Fruit fly (Drosophila melanogaster) whole organism, embryonic: Measurements from ENCODE around the gene GCS2alpha.
A peak's percentile ranks its signal among the peaks of the same experiment; 100 is the strongest.

Source experiments
- Adf1 ChIP-seq: fragments of 200-800 bp; sonication (Bioruptor generic); IDR thresholded peaks from 2 replicates; pipeline ENCODE4 v1.3.6; 2022; ENCODE audit warnings: missing biosample characterization, missing genetic modification characterization
- Aef1 ChIP-seq: fragments of 200-800 bp; sonication (Bioruptor generic); IDR thresholded peaks from 3 replicates; pipeline ENCODE4 v1.3.6; 2022; ENCODE audit warnings: missing biosample characterization, missing genetic modification characterization
- CG1024 ChIP-seq: fragments of 200-800 bp; sonication (Bioruptor generic); IDR thresholded peaks from 2 replicates; pipeline ENCODE4 v1.3.6; 2022; ENCODE audit warnings: missing biosample characterization, missing genetic modification characterization
- CG10431 ChIP-seq: fragments of 200-800 bp; sonication (Bioruptor generic); optimal IDR thresholded peaks from 3 replicates; lab custom pipeline; 2018; ENCODE audit warnings: missing biosample characterization, mild to moderate bottlenecking, missing genetic modification characterization
- CG10543 ChIP-seq: fragments of 200-800 bp; sonication (Bioruptor generic); optimal IDR thresholded peaks from 3 replicates; lab custom pipeline; 2017; ENCODE audit warnings: missing biosample characterization, mild to moderate bottlenecking, missing genetic modification characterization, moderate library complexity
- CG11723 ChIP-seq: fragments of 200-800 bp; sonication (Bioruptor generic); optimal IDR thresholded peaks from 2 replicates; lab custom pipeline; 2017; ENCODE audit warnings: missing biosample characterization, mild to moderate bottlenecking, missing genetic modification characterization
- CG12071 ChIP-seq: fragments of 200-800 bp; sonication (Bioruptor generic); optimal IDR thresholded peaks from 3 replicates; lab custom pipeline; 2018; ENCODE audit warnings: missing biosample characterization, mild to moderate bottlenecking, missing genetic modification characterization
- CG12104 ChIP-seq: fragments of 200-800 bp; sonication (Bioruptor generic); optimal IDR thresholded peaks from 3 replicates; lab custom pipeline; 2016; ENCODE audit warnings: missing biosample characterization, missing genetic modification characterization
- CG14710 ChIP-seq: fragments of 200-800 bp; sonication (Bioruptor generic); optimal IDR thresholded peaks from 3 replicates; lab custom pipeline; 2019; ENCODE audit warnings: missing biosample characterization, mild to moderate bottlenecking, missing genetic modification characterization, moderate library complexity
- CG30020 ChIP-seq: fragments of 200-800 bp; optimal IDR thresholded peaks from 2 replicates; lab custom pipeline; 2019; ENCODE audit warnings: missing biosample characterization, mild to moderate bottlenecking, missing genetic modification characterization, moderate library complexity
- CG33213 ChIP-seq: fragments of 200-800 bp; sonication (Bioruptor generic); optimal IDR thresholded peaks from 3 replicates; lab custom pipeline; 2016; ENCODE audit warnings: missing biosample characterization, missing genetic modification characterization
- CG3995 ChIP-seq: fragments of 200-800 bp; sonication (Bioruptor generic); optimal IDR thresholded peaks from 3 replicates; lab custom pipeline; 2016; ENCODE audit warnings: missing biosample characterization, missing genetic modification characterization
- CG4282 ChIP-seq: fragments of 200-800 bp; sonication (Bioruptor generic); optimal IDR thresholded peaks from 2 replicates; lab custom pipeline; 2016; ENCODE audit warnings: missing biosample characterization, missing genetic modification characterization
- CG7357 ChIP-seq: fragments of 200-800 bp; sonication (Bioruptor generic); IDR thresholded peaks from 3 replicates; pipeline ENCODE4 v1.3.6; 2022; ENCODE audit warnings: missing biosample characterization, missing genetic modification characterization
- CG8944 ChIP-seq: fragments of 200-800 bp; sonication (Bioruptor generic); optimal IDR thresholded peaks from 3 replicates; lab custom pipeline; 2016; ENCODE audit warnings: missing biosample characterization, missing genetic modification characterization
- CG9876 ChIP-seq: fragments of 200-800 bp; sonication (Bioruptor generic); optimal IDR thresholded peaks from 2 replicates; lab custom pipeline; 2016; ENCODE audit warnings: missing biosample characterization, missing genetic modification characterization
- CTCF ChIP-seq: fragments of 200-800 bp; sonication (Bioruptor generic); optimal IDR thresholded peaks from 2 replicates; lab custom pipeline; 2017; ENCODE audit warnings: missing biosample characterization, mild to moderate bottlenecking, missing genetic modification characterization, moderate library complexity
- CoRest ChIP-seq: fragments of 200-800 bp; sonication (Bioruptor generic); optimal IDR thresholded peaks from 3 replicates; lab custom pipeline; 2018; ENCODE audit warnings: missing biosample characterization, mild to moderate bottlenecking, missing genetic modification characterization, moderate library complexity
- Dfd ChIP-seq, 2 experiments: fragments of >200 bp; optimal IDR thresholded peaks; 2 replicates each; lab custom pipeline; 2017; ENCODE audit warnings: missing biosample characterization in 2 of 2, missing genetic modification characterization in 2 of 2
- Mad ChIP-seq: fragments of 200-800 bp; sonication (Bioruptor generic); optimal IDR thresholded peaks from 2 replicates; lab custom pipeline; 2016; ENCODE audit warnings: missing biosample characterization, missing genetic modification characterization
- Med ChIP-seq: fragments of 200-800 bp; sonication (Bioruptor generic); peaks from one replicate; lab custom pipeline; 2016; ENCODE audit warnings: missing biosample characterization, missing genetic modification characterization, mild to moderate bottlenecking, inconsistent platforms, moderate library complexity
- NFAT ChIP-seq: fragments of 200-800 bp; sonication (Bioruptor generic); IDR thresholded peaks from 2 replicates; pipeline ENCODE4 v1.3.6; 2022; ENCODE audit warnings: missing biosample characterization, missing genetic modification characterization
- Oaz ChIP-seq: fragments of 200-800 bp; sonication (Bioruptor generic); IDR thresholded peaks from 2 replicates; pipeline ENCODE4 v1.3.6; 2022; ENCODE audit warnings: missing biosample characterization, missing genetic modification characterization
- Oli ChIP-seq: fragments of 200-800 bp; sonication (Bioruptor generic); optimal IDR thresholded peaks from 2 replicates; lab custom pipeline; 2018; ENCODE audit warnings: missing biosample characterization, mild to moderate bottlenecking, missing genetic modification characterization, moderate library complexity
- Rfx ChIP-seq: fragments of 200-800 bp; sonication (Bioruptor generic); IDR thresholded peaks from 2 replicates; pipeline ENCODE4 v1.3.6; 2022; ENCODE audit warnings: missing biosample characterization, missing genetic modification characterization
- Sox100B ChIP-seq: fragments of 200-800 bp; sonication (Bioruptor generic); optimal IDR thresholded peaks from 3 replicates; lab custom pipeline; 2018; ENCODE audit warnings: missing biosample characterization, mild to moderate bottlenecking, missing genetic modification characterization
- Ssrp ChIP-seq: fragments of 200-800 bp; sonication (Bioruptor generic); optimal IDR thresholded peaks from 2 replicates; lab custom pipeline; 2018; ENCODE audit warnings: missing biosample characterization, mild to moderate bottlenecking, missing genetic modification characterization, moderate library complexity
- Xrp1 ChIP-seq: fragments of 200-800 bp; sonication (Bioruptor generic); IDR thresholded peaks from 2 replicates; pipeline ENCODE4 v1.3.6; 2022; ENCODE audit warnings: missing biosample characterization, missing genetic modification characterization
- ara ChIP-seq: fragments of 200-800 bp; sonication (Bioruptor generic); IDR thresholded peaks from 2 replicates; pipeline ENCODE4 v1.3.6; 2022; ENCODE audit warnings: missing biosample characterization, missing genetic modification characterization
- ase ChIP-seq: fragments of 200-800 bp; sonication (Bioruptor generic); IDR thresholded peaks from 3 replicates; pipeline ENCODE4 v1.3.6; 2022; ENCODE audit warnings: missing biosample characterization, missing genetic modification characterization
- crc ChIP-seq: fragments of 200-800 bp; sonication (Bioruptor generic); optimal IDR thresholded peaks from 2 replicates; lab custom pipeline; 2016; ENCODE audit warnings: missing biosample characterization, missing genetic modification characterization
- crp ChIP-seq, 2 experiments: fragments of 200-800 bp; sonication (Bioruptor generic); optimal IDR thresholded peaks; 2 replicates in 1 of 2; 3 replicates in 1 of 2; lab custom pipeline; 2017; ENCODE audit warnings: missing biosample characterization in 2 of 2, missing genetic modification characterization in 2 of 2, mild to moderate bottlenecking in 1 of 2, moderate library complexity in 1 of 2
- dm ChIP-seq: fragments of 200-800 bp; sonication (Bioruptor generic); optimal IDR thresholded peaks from 3 replicates; lab custom pipeline; 2016; ENCODE audit warnings: missing biosample characterization, missing genetic modification characterization
- dmrt99B ChIP-seq: fragments of 200-800 bp; sonication (Bioruptor generic); optimal IDR thresholded peaks from 2 replicates; lab custom pipeline; 2018; ENCODE audit warnings: missing biosample characterization, mild to moderate bottlenecking, missing genetic modification characterization, moderate library complexity
- dysf ChIP-seq: fragments of 200-800 bp; sonication (Bioruptor generic); IDR thresholded peaks from 3 replicates; pipeline ENCODE4 v1.3.6; 2022; ENCODE audit warnings: missing biosample characterization, missing genetic modification characterization
- en ChIP-seq: fragments of 200-800 bp; sonication (Bioruptor generic); optimal IDR thresholded peaks from 2 replicates; lab custom pipeline; 2016; ENCODE audit warnings: missing biosample characterization, missing genetic modification characterization
- fd96Cb ChIP-seq: fragments of 200-800 bp; sonication (Bioruptor generic); optimal IDR thresholded peaks from 2 replicates; lab custom pipeline; 2018; ENCODE audit warnings: missing biosample characterization, mild to moderate bottlenecking, missing genetic modification characterization, moderate library complexity
- knrl ChIP-seq: fragments of 200-800 bp; sonication (Bioruptor generic); IDR thresholded peaks from 3 replicates; pipeline ENCODE4 v1.3.6; 2022; ENCODE audit warnings: missing biosample characterization, missing genetic modification characterization; ENCODE audit not compliant: partially characterized antibody
- lmd ChIP-seq: fragments of 200-800 bp; sonication (Bioruptor generic); IDR thresholded peaks from 2 replicates; pipeline ENCODE4 v1.3.6; 2022; ENCODE audit warnings: missing biosample characterization, missing genetic modification characterization
- nerfin-2 ChIP-seq: fragments of 200-800 bp; sonication (Bioruptor generic); IDR thresholded peaks from 2 replicates; pipeline ENCODE4 v1.3.6; 2022; ENCODE audit warnings: missing biosample characterization, missing genetic modification characterization; ENCODE audit not compliant: partially characterized antibody
- odd ChIP-seq: fragments of 200-800 bp; sonication (Bioruptor generic); optimal IDR thresholded peaks from 2 replicates; lab custom pipeline; 2017; ENCODE audit warnings: missing biosample characterization, mild to moderate bottlenecking, missing genetic modification characterization
- pan ChIP-seq, 4 experiments: fragments of >200 bp in 3 of 4; fragments of 200-800 bp in 1 of 4; sonication (Bioruptor generic) in 1 of 4; optimal IDR thresholded peaks in 3 of 4; IDR thresholded peaks in 1 of 4; 2 replicates each; pipeline versions ENCODE4 v1.3.6 to Lab custom; 2017 to 2022; ENCODE audit warnings: missing biosample characterization in 2 of 4, missing genetic modification characterization in 2 of 4, mixed read lengths in 1 of 4
- peb ChIP-seq: fragments of 200-800 bp; sonication (Bioruptor generic); IDR thresholded peaks from 2 replicates; pipeline ENCODE4 v1.3.6; 2022; ENCODE audit warnings: missing biosample characterization, missing genetic modification characterization
- pzg ChIP-seq: fragments of 200-800 bp; sonication (Bioruptor generic); optimal IDR thresholded peaks from 3 replicates; lab custom pipeline; 2018; ENCODE audit warnings: missing biosample characterization, mild to moderate bottlenecking, missing genetic modification characterization, moderate library complexity
- ssp ChIP-seq: fragments of 200-800 bp; sonication (Bioruptor generic); IDR thresholded peaks from 2 replicates; pipeline ENCODE4 v1.3.6; 2022; ENCODE audit warnings: missing biosample characterization, missing genetic modification characterization
- stwl ChIP-seq: fragments of 200-800 bp; sonication (Bioruptor generic); optimal IDR thresholded peaks from 3 replicates; lab custom pipeline; 2018; ENCODE audit warnings: missing biosample characterization, mild to moderate bottlenecking, missing genetic modification characterization, moderate library complexity
- tna ChIP-seq: fragments of 200-800 bp; sonication (Bioruptor generic); IDR thresholded peaks from 2 replicates; pipeline ENCODE4 v1.3.6; 2022; ENCODE audit warnings: missing biosample characterization, missing genetic modification characterization; ENCODE audit not compliant: partially characterized antibody
- toy ChIP-seq: fragments of 200-800 bp; sonication (Bioruptor generic); IDR thresholded peaks from 2 replicates; pipeline ENCODE4 v1.3.6; 2022; ENCODE audit warnings: missing biosample characterization, missing genetic modification characterization
- trem ChIP-seq: fragments of 200-800 bp; optimal IDR thresholded peaks from 3 replicates; lab custom pipeline; 2019; ENCODE audit warnings: missing biosample characterization, mild to moderate bottlenecking, missing genetic modification characterization, moderate library complexity
- vfl ChIP-seq: fragments of 200-800 bp; sonication (Bioruptor generic); optimal IDR thresholded peaks from 2 replicates; lab custom pipeline; 2016; ENCODE audit warnings: missing biosample characterization, missing genetic modification characterization

Gene GCS2alpha

DNA sequence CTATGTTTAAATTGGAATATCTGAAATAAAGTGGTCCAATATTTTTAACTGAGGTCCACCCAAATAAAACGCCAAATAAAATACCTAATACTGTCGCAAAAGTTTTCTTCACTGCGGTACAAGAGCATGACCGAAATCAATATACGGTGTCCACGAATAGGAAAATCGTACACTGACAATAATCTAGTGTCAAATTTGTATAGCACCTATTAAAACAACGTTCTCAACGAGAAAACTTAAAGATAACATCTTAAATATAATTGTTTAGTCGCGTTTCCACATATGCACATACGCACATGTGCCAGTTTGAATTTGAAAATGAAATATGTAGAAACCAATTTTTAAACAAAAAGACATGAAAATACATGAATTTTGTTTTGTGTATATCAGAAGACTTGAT lies 26.4 kb upstream of the GCS2alpha start (continued):
- TF ChIP-seq Oaz (GFP tag; lab: Robert Waterston, UW) (no peak), CTCF (GFP tag; lab: Kevin White, UChicago) (peak; percentile 13), fd96Cb (tag; lab: Kevin White, UChicago) (peak; percentile 79), crp (GFP tag; optimal IDR thresholded peaks at IDR 0.05; lab: Kevin White, UChicago) (no peak), Ssrp (tag; lab: Kevin White, UChicago) (peak; percentile 77), crc (GFP tag; lab: Kevin White, UChicago) (peak; percentile 30), CG12104 (GFP tag; lab: Kevin White, UChicago) (no peak), dmrt99B (tag; lab: Kevin White, UChicago) (peak; percentile 77), tna (GFP tag; lab: Robert Waterston, UW) (no peak), odd (peak; percentile 59), pan (optimal IDR thresholded peaks at IDR 0.05; lab: Kevin White, UChicago) (no peak), pan (GFP tag; optimal IDR thresholded peaks at IDR 0.05 in 1 of 2, IDR thresholded peaks at IDR 0.05 in 1 of 2) (no peak), en (GFP tag; lab: Kevin White, UChicago) (no peak), CG10543 (GFP tag; lab: Kevin White, UChicago) (no peak), CG3995 (GFP tag; lab: Kevin White, UChicago) (no peak), nerfin-2 (GFP tag; lab: Robert Waterston, UW) (no peak), CG7357 (GFP tag; lab: Robert Waterston, UW) (no peak), CG4282 (GFP tag; lab: Kevin White, UChicago) (no peak), trem (peak; percentile 74), dm (GFP tag; lab: Kevin White, UChicago) (peak; percentile 18), stwl (tag; lab: Kevin White, UChicago) (peak; percentile 14), NFAT (no peak), Mad (GFP tag; lab: Kevin White, UChicago) (peak; percentile 31), CG33213 (peak; percentile 62), CG12071 (GFP tag; lab: Kevin White, UChicago) (no peak), Adf1 (GFP tag; lab: Robert Waterston, UW) (no peak), Aef1 (GFP tag; lab: Robert Waterston, UW) (peak; percentile 47; the same call in 2 of the 3 replicates), CG1024 (GFP tag; lab: Robert Waterston, UW) (0 out of 2 replicates have a peak, but pooled peaks have one; percentile 24), CG10431 (GFP tag; lab: Kevin White, UChicago) (no peak)

DNA sequence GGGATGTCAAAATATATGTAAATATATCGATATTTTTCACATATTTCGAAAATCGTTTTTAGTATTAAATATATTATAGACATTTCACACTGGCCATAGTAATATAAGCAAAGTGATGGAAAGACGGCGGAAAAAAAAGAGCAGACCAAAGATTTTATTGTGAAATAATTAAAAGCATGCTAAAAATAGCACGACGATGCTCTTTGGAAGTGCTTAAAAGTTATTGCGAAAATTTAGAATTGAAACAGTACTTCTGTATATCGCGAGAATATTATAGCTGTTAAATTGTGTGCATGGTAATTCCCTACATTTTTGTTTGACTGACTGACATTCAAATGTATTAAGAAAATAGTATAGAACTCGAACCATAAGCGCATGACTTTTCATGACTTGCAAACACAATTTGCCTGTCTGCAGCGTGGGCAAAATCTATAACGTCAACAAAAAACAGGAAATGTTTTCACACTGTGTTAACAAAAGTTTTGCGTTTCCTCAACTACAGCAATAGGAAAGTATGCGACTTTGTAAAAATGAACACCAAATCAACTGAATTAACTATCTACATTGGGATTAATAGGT lies 25.2 kb upstream of the GCS2alpha start:
- peak; percentile 5 for TF ChIP-seq pzg (GFP tag; lab: Kevin White, UChicago)
- TF ChIP-seq Sox100B (GFP tag; lab: Kevin White, UChicago) = no peak
- TF ChIP-seq CoRest = peak; percentile 29
- peak; percentile 97 for TF ChIP-seq CG30020
- TF ChIP-seq ssp = peak; percentile 93
- TF ChIP-seq vfl (GFP tag; lab: Kevin White, UChicago) = no peak
- no peak for TF ChIP-seq toy (GFP tag; lab: Robert Waterston, UW)
- peak; percentile 32 for TF ChIP-seq CG14710 (tag; lab: Kevin White, UChicago)
- 0 out of 2 replicates have a peak, but pooled peaks have one; percentile 8 for TF ChIP-seq lmd (GFP tag; lab: Robert Waterston, UW)
- no peak for TF ChIP-seq CG9876
- TF ChIP-seq Med (GFP tag; lab: Kevin White, UChicago) = peak; percentile 26
- TF ChIP-seq ase (GFP tag; lab: Robert Waterston, UW) = no peak
- TF ChIP-seq Xrp1 (GFP tag; lab: Robert Waterston, UW) = no peak; the same call in 1 of the 2 replicates
- TF ChIP-seq dysf (GFP tag; lab: Robert Waterston, UW) = peak; percentile 18; the same call in 1 of the 3 replicates
- peak; percentile 2 for TF ChIP-seq Oli (tag; lab: Kevin White, UChicago)
- no peak for TF ChIP-seq ara (GFP tag; lab: Robert Waterston, UW)
- TF ChIP-seq CG11723 (GFP tag; lab: Kevin White, UChicago) = peak; percentile 61
- no peak for TF ChIP-seq CG8944 (GFP tag; lab: Kevin White, UChicago)
- TF ChIP-seq Rfx (GFP tag; lab: Robert Waterston, UW) = no peak
- peak in 1 of 2 experiments; percentile 32 for TF ChIP-seq Dfd (GFP tag; optimal IDR thresholded peaks at IDR 0.05; lab: Kevin White, UChicago)
- no peak for TF ChIP-seq peb (GFP tag; lab: Robert Waterston, UW)
- TF ChIP-seq knrl (GFP tag; lab: Robert Waterston, UW) = 0 out of 3 replicates have a peak, but pooled peaks have one; percentile 8
